Worm (Caenorhabditis elegans): Measurements from ENCODE around the gene pqn-16.

pqn-16 gene

ce11 chrV:9159146-9159717 lies 14.7 kb upstream of the pqn-16 start:
- TF ChIP-seq ama-1 (optimal IDR thresholded peaks at IDR 0.05) (peak; percentile 68), nhr-25 (tag; optimal IDR thresholded peaks at IDR 0.05) (peak; percentile 88), nfya-1 (tag; optimal IDR thresholded peaks at IDR 0.05; ENCODE audit: insufficient read depth) (peak; percentile 34)

DNA sequence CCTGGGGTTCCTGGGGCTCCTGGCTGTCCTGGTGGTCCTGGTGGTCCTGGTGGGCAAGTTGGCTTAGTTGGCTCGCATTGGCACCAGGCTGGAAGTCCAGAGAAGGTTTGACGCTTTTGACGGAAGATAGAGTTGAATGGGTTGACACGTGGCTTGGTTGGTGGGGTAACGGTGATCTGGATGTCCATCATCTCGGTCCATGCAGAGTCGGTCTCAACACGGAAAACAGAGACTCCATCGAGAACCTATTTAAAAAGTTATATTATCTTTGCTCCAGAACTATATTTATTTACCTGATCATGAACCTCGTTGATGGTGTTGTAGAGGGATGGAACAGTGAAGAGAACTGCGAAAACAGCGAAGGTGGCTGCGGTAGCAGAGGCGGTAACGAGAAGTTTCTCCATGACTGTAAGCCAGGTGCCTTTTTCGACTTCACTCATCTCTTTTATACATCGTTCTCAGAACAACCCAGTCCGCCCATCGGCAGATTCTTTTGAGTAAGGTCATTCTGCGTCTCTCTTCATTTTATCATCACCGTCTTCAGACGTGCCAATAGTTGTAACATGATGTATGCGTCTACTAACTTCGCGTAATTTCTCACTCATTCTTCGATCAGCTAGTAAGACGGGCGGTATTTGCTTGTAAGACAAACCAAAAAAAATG lies 13.5 kb upstream of the pqn-16 start, which contains the start of gene col-144:
col-144 (minus strand) TSS at position 419 of the 663 bp plus-strand sequence.
- TF ChIP-seq egl-5 (tag; optimal IDR thresholded peaks at IDR 0.05): no peak
- TF ChIP-seq elt-3 (tag; optimal IDR thresholded peaks at IDR 0.05): peak in 1 of 3 experiments; percentile 12
- TF ChIP-seq snpc-4 (tag; optimal IDR thresholded peaks at IDR 0.05): no peak
- TF ChIP-seq nhr-12 (tag; optimal IDR thresholded peaks at IDR 0.05): no peak
- TF ChIP-seq ama-1 (optimal IDR thresholded peaks at IDR 0.05): peak; percentile 73
- peak; percentile 70 for TF ChIP-seq nhr-25 (tag; optimal IDR thresholded peaks at IDR 0.05)
- peak; percentile 17 for TF ChIP-seq nfya-1 (tag; optimal IDR thresholded peaks at IDR 0.05; ENCODE audit: insufficient read depth)
- peak; percentile 57 for TF ChIP-seq nhr-43 (tag; optimal IDR thresholded peaks at IDR 0.05; ENCODE audit: poor library complexity, severe bottlenecking)
- TF ChIP-seq ZK546.5 (tag; optimal IDR thresholded peaks at IDR 0.05): no peak
- TF ChIP-seq fkh-2 (tag; optimal IDR thresholded peaks at IDR 0.05): no peak
- TF ChIP-seq mml-1 (tag; optimal IDR thresholded peaks at IDR 0.05): no peak

DNA sequence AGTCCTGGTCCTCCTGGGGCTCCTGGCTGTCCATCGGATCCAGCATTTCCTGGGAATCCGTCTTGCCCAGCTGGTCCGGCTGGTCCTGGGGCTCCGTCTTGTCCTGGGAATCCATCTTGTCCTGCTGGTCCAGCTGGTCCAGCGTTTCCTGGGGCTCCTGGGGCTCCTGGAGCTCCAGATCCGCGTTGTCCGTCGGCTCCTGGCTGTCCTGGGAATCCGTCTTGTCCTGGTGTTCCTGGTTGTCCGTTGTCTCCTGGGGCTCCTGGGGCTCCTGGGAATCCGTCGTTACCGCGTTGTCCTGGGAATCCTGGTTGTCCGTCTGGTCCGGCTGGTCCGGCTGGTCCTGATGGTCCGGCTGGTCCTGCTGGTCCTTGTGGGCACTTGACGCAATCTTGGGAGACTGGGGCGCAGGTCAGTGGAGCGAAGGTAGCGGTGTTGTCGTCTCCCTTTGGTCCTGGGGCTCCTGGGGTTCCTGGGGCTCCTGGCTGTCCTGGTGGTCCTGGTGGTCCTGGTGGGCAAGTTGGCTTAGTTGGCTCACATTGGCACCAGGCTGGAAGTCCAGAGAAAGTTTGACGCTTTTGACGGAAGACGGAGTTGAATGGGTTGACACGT lies 11.7 kb upstream of the pqn-16 start:
- TF ChIP-seq mdl-1 (tag; optimal IDR thresholded peaks at IDR 0.05): no peak
- no peak for TF ChIP-seq ztf-11 (tag; optimal IDR thresholded peaks at IDR 0.05)
- TF ChIP-seq nhr-76 (tag; optimal IDR thresholded peaks at IDR 0.05): no peak
- no peak for TF ChIP-seq R02D3.7 (tag; optimal IDR thresholded peaks at IDR 0.05)
- no peak for TF ChIP-seq nhr-23 (tag; optimal IDR thresholded peaks at IDR 0.05)

DNA sequence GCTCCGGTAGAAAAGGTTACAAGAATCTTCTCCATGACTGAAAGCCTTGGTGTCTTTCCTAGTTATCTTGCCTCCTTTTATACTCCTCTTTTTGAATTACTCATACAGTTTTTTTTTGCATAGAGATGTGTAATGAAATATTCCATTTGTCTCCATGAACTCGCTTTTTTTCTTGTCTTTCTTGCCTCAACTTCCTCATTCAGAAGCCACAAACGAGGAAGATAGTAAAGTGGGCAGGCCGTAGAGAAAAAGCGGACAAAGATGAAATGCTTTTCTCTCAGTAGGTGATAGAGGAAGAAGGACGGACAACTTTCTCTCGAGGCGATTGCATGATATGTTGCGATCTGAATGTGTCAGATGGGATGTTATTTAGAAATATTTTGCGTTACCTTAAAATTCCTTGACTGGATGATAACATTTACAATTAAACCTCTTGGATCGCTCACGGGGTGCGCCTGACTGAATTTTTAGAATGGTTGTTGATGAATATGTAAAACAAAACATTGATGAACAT lies 10.9 kb upstream of the pqn-16 start, which contains the start of gene col-145:
col-145 (minus strand) TSS at position 51 of the 514 bp plus-strand sequence.
- TF ChIP-seq fkh-2 (tag; optimal IDR thresholded peaks at IDR 0.05) (no peak), ceh-82 (tag; optimal IDR thresholded peaks at IDR 0.05) (no peak), nhr-11 (tag; optimal IDR thresholded peaks at IDR 0.05) (no peak), pha-4 (tag; optimal IDR thresholded peaks at IDR 0.05) (no peak), ama-1 (optimal IDR thresholded peaks at IDR 0.05) (no peak), nhr-23 (tag; optimal IDR thresholded peaks at IDR 0.05) (peak; percentile 1), egl-27 (tag; optimal IDR thresholded peaks at IDR 0.05) (peak; percentile 61), elt-2 (tag; optimal IDR thresholded peaks at IDR 0.05) (no peak), unc-39 (tag; optimal IDR thresholded peaks at IDR 0.05) (no peak), nhr-25 (tag; optimal IDR thresholded peaks at IDR 0.05) (peak; percentile 47), fos-1 (tag; optimal IDR thresholded peaks at IDR 0.05) (no peak), lsy-12 (tag; optimal IDR thresholded peaks at IDR 0.05) (no peak), elt-3 (tag; optimal IDR thresholded peaks at IDR 0.05) (no peak), R02D3.7 (tag; optimal IDR thresholded peaks at IDR 0.05) (no peak), unc-62 (GFP tag; optimal IDR thresholded peaks at IDR 0.05) (no peak), nhr-28 (tag; optimal IDR thresholded peaks at IDR 0.05) (no peak), jun-1 (tag; optimal IDR thresholded peaks at IDR 0.05) (no peak), eor-1 (tag; optimal IDR thresholded peaks at IDR 0.05) (no peak), zag-1 (tag; optimal IDR thresholded peaks at IDR 0.05) (no peak), nfya-1 (tag; optimal IDR thresholded peaks at IDR 0.05; ENCODE audit: insufficient read depth) (no peak), hmg-11 (tag; optimal IDR thresholded peaks at IDR 0.05) (no peak), tbx-2 (tag; optimal IDR thresholded peaks at IDR 0.05) (no peak)

DNA sequence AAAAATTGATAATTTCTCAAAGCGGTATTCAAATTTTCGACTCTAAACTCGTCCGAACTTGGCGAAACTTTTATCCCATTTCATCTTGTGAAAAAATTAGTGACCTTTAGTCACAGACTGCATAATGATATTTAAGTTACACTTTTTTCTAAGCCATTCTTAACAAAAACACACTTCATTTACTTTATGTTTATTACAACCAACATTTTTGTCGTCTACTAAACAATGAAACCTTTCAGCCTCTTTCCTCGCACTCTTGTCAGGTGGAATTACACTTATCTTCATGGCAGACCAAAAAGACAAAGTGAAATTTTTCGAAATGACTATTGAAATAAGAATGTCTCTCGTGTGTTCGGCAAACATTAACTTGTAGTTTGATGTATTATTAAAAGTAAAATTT lies 10.0 kb upstream of the pqn-16 start:
- TF ChIP-seq nhr-237 (tag; optimal IDR thresholded peaks at IDR 0.05) (no peak), elt-3 (tag; optimal IDR thresholded peaks at IDR 0.05) (no peak), pqm-1 (tag; optimal IDR thresholded peaks at IDR 0.05) (no peak), eor-1 (tag; optimal IDR thresholded peaks at IDR 0.05) (no peak), unc-39 (tag; optimal IDR thresholded peaks at IDR 0.05) (no peak), elt-2 (tag; optimal IDR thresholded peaks at IDR 0.05) (no peak), ceh-16 (tag; optimal IDR thresholded peaks at IDR 0.05) (no peak), egl-27 (tag; optimal IDR thresholded peaks at IDR 0.05) (no peak), aly-2 (tag; optimal IDR thresholded peaks at IDR 0.05) (no peak), nhr-43 (tag; optimal IDR thresholded peaks at IDR 0.05; ENCODE audit: poor library complexity, severe bottlenecking) (peak; percentile 50), mml-1 (tag; optimal IDR thresholded peaks at IDR 0.05) (no peak), sea-2 (GFP tag; optimal IDR thresholded peaks at IDR 0.05) (no peak), ztf-4 (tag; optimal IDR thresholded peaks at IDR 0.05) (peak; percentile 9), skn-1 (tag; optimal IDR thresholded peaks at IDR 0.05) (no peak), daf-12 (tag; optimal IDR thresholded peaks at IDR 0.05) (no peak), ceh-82 (tag; optimal IDR thresholded peaks at IDR 0.05) (no peak), hmg-11 (tag; optimal IDR thresholded peaks at IDR 0.05) (no peak), nhr-23 (tag; optimal IDR thresholded peaks at IDR 0.05) (no peak), nhr-11 (tag; optimal IDR thresholded peaks at IDR 0.05) (no peak), nhr-77 (tag; optimal IDR thresholded peaks at IDR 0.05) (no peak), tbx-2 (tag; optimal IDR thresholded peaks at IDR 0.05) (no peak), mdl-1 (tag; optimal IDR thresholded peaks at IDR 0.05) (no peak), R02D3.7 (tag; optimal IDR thresholded peaks at IDR 0.05) (peak; percentile 1), nhr-76 (tag; optimal IDR thresholded peaks at IDR 0.05) (no peak)

All from whole organism, L3 larva.